Worm (Caenorhabditis elegans): ENCODE results near the gene srg-64.

Gene srg-64

DNA sequence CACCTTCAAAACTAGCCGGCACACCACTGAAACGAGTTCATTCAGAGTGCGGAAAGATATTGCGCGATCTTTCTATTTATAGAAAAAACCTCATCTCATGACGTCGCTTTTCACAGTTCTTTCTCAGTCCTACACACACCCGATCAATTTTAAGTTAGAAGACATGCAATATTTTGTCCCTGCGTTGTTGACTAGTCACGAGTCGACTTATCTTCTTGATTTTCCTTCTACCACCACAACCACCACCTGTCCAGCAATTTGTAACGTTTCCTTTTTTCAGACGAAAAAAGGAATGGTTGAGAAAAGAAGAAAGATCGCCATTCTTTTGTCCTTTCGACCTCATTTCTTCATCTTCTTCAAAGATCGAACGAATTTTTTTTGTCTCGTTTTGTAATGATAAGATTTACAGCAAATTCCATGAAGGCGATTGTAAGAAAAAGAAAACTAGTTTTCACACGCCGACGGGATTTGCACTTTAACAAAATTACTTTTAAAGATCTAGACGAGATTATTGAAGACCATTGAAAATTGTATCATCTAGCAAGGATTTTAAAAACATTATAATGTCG is 34.2 kb downstream of the srg-64 start:
- no peak for TF ChIP-seq unc-62 (GFP tag; optimal IDR thresholded peaks at IDR 0.05)
- TF ChIP-seq tbx-8 (GFP tag; optimal IDR thresholded peaks at IDR 0.05): no peak
- no peak for TF ChIP-seq pha-4 (tag; optimal IDR thresholded peaks at IDR 0.05)
- TF ChIP-seq zip-8 (tag; optimal IDR thresholded peaks at IDR 0.05): no peak
- TF ChIP-seq ceh-83 (GFP tag; optimal IDR thresholded peaks at IDR 0.05): no peak
- no peak for TF ChIP-seq lin-13 (tag; optimal IDR thresholded peaks at IDR 0.05)
- TF ChIP-seq cnd-1 (tag; optimal IDR thresholded peaks at IDR 0.05): no peak
- no peak for TF ChIP-seq drap-1 (GFP tag; optimal IDR thresholded peaks at IDR 0.05)
- TF ChIP-seq nhr-28 (tag; optimal IDR thresholded peaks at IDR 0.05): no peak
- no peak for TF ChIP-seq unc-120 (tag; optimal IDR thresholded peaks at IDR 0.05; ENCODE audit: poor library complexity, severe bottlenecking)
- TF ChIP-seq lsy-2 (tag; optimal IDR thresholded peaks at IDR 0.05): no peak
- TF ChIP-seq mls-2 (tag; optimal IDR thresholded peaks at IDR 0.05): no peak
- TF ChIP-seq nhr-237 (tag; optimal IDR thresholded peaks at IDR 0.05): no peak
- no peak for TF ChIP-seq bed-3 (GFP tag; optimal IDR thresholded peaks at IDR 0.05)
- no peak for TF ChIP-seq sem-2 (GFP tag; optimal IDR thresholded peaks at IDR 0.05)
- no peak for TF ChIP-seq lin-32 (GFP tag; optimal IDR thresholded peaks at IDR 0.05)
- TF ChIP-seq nhr-76 (tag; optimal IDR thresholded peaks at IDR 0.05): no peak
- TF ChIP-seq ceh-43 (GFP tag; optimal IDR thresholded peaks at IDR 0.05): no peak
- no peak for TF ChIP-seq flh-1 (GFP tag; optimal IDR thresholded peaks at IDR 0.05)
- TF ChIP-seq ztf-11 (tag; optimal IDR thresholded peaks at IDR 0.05): no peak

DNA sequence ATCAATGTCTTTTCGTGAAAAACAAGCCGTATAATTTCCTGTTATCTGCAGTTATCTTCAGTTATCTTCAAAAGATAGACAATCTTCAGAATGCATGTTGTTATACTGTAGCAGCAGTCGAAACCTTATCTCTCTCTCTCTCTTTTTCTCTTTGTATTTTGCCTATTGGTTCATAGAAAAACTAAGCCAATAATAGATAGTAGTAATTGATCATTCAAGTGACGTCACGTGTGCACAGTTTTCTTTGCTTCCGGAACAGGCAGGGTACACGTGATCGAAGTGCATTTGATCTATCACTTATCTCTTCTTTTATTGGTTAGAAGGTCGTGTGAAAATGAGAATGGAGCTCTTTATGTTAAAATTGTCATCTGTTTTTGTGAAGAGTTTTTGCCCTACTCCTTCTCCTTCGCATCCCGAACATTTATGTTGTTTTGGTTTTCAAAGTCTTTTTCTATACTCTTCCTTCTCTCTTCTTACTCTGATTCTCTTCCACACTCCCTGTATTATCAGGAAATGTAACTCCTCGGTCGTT is 35.8 kb downstream of the srg-64 start:
- TF ChIP-seq lin-32 (GFP tag; optimal IDR thresholded peaks at IDR 0.05) (no peak), nhr-76 (tag; optimal IDR thresholded peaks at IDR 0.05) (no peak), unc-62 (GFP tag; optimal IDR thresholded peaks at IDR 0.05) (no peak), elt-1 (tag; optimal IDR thresholded peaks at IDR 0.05; ENCODE audit: borderline replicate concordance, insufficient read depth) (peak; percentile 70)

DNA sequence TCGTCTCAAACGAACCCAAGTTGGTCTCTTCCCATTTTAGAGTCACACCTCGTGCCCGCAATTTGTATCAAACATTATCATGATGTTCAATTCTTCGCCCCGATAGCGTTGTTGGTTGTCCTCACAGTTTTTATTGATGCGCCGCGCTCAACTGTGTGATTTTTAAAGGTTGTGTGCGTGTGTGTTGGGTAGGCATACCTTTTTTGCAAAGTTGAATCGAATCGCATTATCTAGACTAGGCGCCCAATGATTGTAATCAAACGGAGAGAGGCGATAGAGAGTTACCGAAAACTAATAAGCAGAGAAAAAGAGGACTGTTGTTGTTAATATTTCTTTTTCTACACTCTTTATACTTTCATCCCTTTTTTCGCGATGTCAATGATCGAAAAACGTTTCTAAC is 40.2 kb downstream of the srg-64 start:
- no peak for TF ChIP-seq sem-2 (GFP tag; optimal IDR thresholded peaks at IDR 0.05)
- TF ChIP-seq ceh-83 (GFP tag; optimal IDR thresholded peaks at IDR 0.05): no peak
- no peak for TF ChIP-seq mep-1 (tag; optimal IDR thresholded peaks at IDR 0.05)
- TF ChIP-seq flh-1 (GFP tag; optimal IDR thresholded peaks at IDR 0.05): no peak

DNA sequence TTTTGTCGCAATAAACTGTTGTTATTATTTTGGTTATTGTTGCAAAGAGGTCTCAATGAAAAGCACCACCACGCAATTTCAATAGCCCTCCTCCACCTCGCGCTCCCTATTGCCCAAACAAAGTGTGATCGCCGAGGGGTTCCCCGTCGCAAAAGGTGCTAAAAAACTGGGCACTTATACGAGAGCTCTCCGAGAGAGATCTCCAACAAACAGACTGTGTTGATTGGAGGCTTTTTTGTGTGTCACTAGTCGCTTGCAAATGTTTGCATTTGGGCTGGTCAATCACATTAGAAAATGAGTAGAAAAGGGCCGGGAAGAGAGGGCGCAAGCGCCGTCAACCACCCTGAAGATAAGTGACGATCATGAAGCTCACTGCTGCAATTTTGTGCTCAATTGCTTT is 44.0 kb downstream of the srg-64 start, which contains the start of gene ZK662.2:
Gene ZK662.2 (plus strand): TSS at position 301 of the 400 bp plus-strand sequence.
- TF ChIP-seq mep-1 (tag; optimal IDR thresholded peaks at IDR 0.05) (no peak), ham-2 (GFP tag; optimal IDR thresholded peaks at IDR 0.05) (no peak), unc-62 (GFP tag; optimal IDR thresholded peaks at IDR 0.05) (no peak), nhr-76 (tag; optimal IDR thresholded peaks at IDR 0.05) (no peak), sem-2 (GFP tag; optimal IDR thresholded peaks at IDR 0.05) (no peak), sptf-1 (tag; optimal IDR thresholded peaks at IDR 0.05) (no peak), lsy-2 (tag; optimal IDR thresholded peaks at IDR 0.05) (no peak), lin-13 (tag; optimal IDR thresholded peaks at IDR 0.05) (no peak)

DNA sequence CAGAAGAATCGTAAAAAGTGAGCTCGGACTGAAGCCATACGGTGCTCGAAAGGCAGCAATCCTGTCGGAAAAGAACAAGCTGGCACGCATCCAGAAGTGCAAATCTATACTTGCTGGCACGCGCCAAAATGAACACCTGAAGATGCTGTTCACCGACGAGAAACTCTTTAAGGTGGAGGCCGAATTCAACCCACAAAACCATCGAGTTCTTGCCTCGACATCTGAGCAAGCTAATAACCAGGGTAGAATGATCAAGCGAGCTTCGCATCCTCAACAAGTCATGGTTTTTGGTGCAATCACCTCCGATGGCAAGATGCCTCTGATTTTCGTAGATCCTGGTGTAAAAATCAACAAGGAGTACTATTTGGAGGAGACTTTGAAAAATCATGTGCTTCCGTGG is 47.0 kb downstream of the srg-64 start:
- no peak for TF ChIP-seq mab-5 (tag; optimal IDR thresholded peaks at IDR 0.05)
- TF ChIP-seq lin-32 (GFP tag; optimal IDR thresholded peaks at IDR 0.05): no peak
- TF ChIP-seq ces-1 (GFP tag; optimal IDR thresholded peaks at IDR 0.05): no peak
- TF ChIP-seq unc-62 (GFP tag; optimal IDR thresholded peaks at IDR 0.05): no peak
- TF ChIP-seq ham-2 (GFP tag; optimal IDR thresholded peaks at IDR 0.05): no peak
- TF ChIP-seq nhr-28 (tag; optimal IDR thresholded peaks at IDR 0.05): no peak
- no peak for TF ChIP-seq sem-2 (GFP tag; optimal IDR thresholded peaks at IDR 0.05)
- TF ChIP-seq ceh-43 (GFP tag; optimal IDR thresholded peaks at IDR 0.05): no peak
- no peak for TF ChIP-seq sptf-1 (tag; optimal IDR thresholded peaks at IDR 0.05)
- no peak for TF ChIP-seq cnd-1 (tag; optimal IDR thresholded peaks at IDR 0.05)
- no peak for TF ChIP-seq zip-8 (tag; optimal IDR thresholded peaks at IDR 0.05)
- TF ChIP-seq ceh-83 (GFP tag; optimal IDR thresholded peaks at IDR 0.05): no peak
- TF ChIP-seq blmp-1 (tag; optimal IDR thresholded peaks at IDR 0.05): no peak
- no peak for TF ChIP-seq lin-13 (tag; optimal IDR thresholded peaks at IDR 0.05)
- no peak for TF ChIP-seq nhr-76 (tag; optimal IDR thresholded peaks at IDR 0.05)
- no peak for TF ChIP-seq drap-1 (GFP tag; optimal IDR thresholded peaks at IDR 0.05)
- TF ChIP-seq elt-3 (tag; optimal IDR thresholded peaks at IDR 0.05): no peak
- no peak for TF ChIP-seq tbx-8 (GFP tag; optimal IDR thresholded peaks at IDR 0.05)
- no peak for TF ChIP-seq snpc-4 (tag; optimal IDR thresholded peaks at IDR 0.05)
- TF ChIP-seq pha-4 (tag; optimal IDR thresholded peaks at IDR 0.05): no peak

All from whole organism, mixed stage, embryonic.